Fruit fly (Drosophila melanogaster) whole organism, embryonic: ENCODE results near the gene CG11458.

Source experiments
- CG10543 ChIP-seq: fragments of 200-800 bp; sonication (Bioruptor generic); optimal IDR thresholded peaks from 3 replicates; lab custom pipeline; 2017; ENCODE audit warnings: missing biosample characterization, mild to moderate bottlenecking, missing genetic modification characterization, moderate library complexity
- CG11093 ChIP-seq: fragments of 200-800 bp; sonication (Bioruptor generic); IDR thresholded peaks from 3 replicates; pipeline ENCODE4 v1.3.6; 2022; ENCODE audit warnings: missing biosample characterization, missing genetic modification characterization
- CG12071 ChIP-seq: fragments of 200-800 bp; sonication (Bioruptor generic); optimal IDR thresholded peaks from 3 replicates; lab custom pipeline; 2018; ENCODE audit warnings: missing biosample characterization, mild to moderate bottlenecking, missing genetic modification characterization
- CG12104 ChIP-seq: fragments of 200-800 bp; sonication (Bioruptor generic); optimal IDR thresholded peaks from 3 replicates; lab custom pipeline; 2016; ENCODE audit warnings: missing biosample characterization, missing genetic modification characterization
- CG12299 ChIP-seq: fragments of 200-800 bp; sonication (Bioruptor generic); optimal IDR thresholded peaks from 2 replicates; lab custom pipeline; 2018; ENCODE audit warnings: missing biosample characterization, mild to moderate bottlenecking, missing genetic modification characterization
- CG14050 ChIP-seq: fragments of 200-800 bp; sonication (Bioruptor generic); IDR thresholded peaks from 3 replicates; pipeline ENCODE4 v1.3.6; 2022; ENCODE audit warnings: missing biosample characterization, missing genetic modification characterization
- CG14965 ChIP-seq: fragments of 200-800 bp; sonication (Bioruptor generic); optimal IDR thresholded peaks from 2 replicates; lab custom pipeline; 2016; ENCODE audit warnings: missing biosample characterization, missing genetic modification characterization, borderline replicate concordance
- CG15073 ChIP-seq: fragments of 200-800 bp; sonication (Bioruptor generic); optimal IDR thresholded peaks from 2 replicates; lab custom pipeline; 2016; ENCODE audit warnings: missing biosample characterization, missing genetic modification characterization
- CG1603 ChIP-seq: fragments of 200-800 bp; sonication (Bioruptor generic); optimal IDR thresholded peaks from 2 replicates; lab custom pipeline; 2019; ENCODE audit warnings: missing biosample characterization, mild to moderate bottlenecking, missing genetic modification characterization, moderate library complexity
- CG16863 ChIP-seq: fragments of 200-800 bp; sonication (Bioruptor generic); optimal IDR thresholded peaks from 3 replicates; lab custom pipeline; 2016; ENCODE audit warnings: missing biosample characterization, missing genetic modification characterization
- CG17359 ChIP-seq: fragments of 200-800 bp; sonication (Bioruptor generic); optimal IDR thresholded peaks from 3 replicates; lab custom pipeline; 2018; ENCODE audit warnings: missing biosample characterization, mild to moderate bottlenecking, missing genetic modification characterization, moderate library complexity
- CG1832 ChIP-seq: fragments of 200-800 bp; sonication (Bioruptor generic); optimal IDR thresholded peaks from 2 replicates; lab custom pipeline; 2017; ENCODE audit warnings: missing biosample characterization, mild to moderate bottlenecking, missing genetic modification characterization, inconsistent platforms
- CG2129 ChIP-seq: fragments of 200-800 bp; sonication (Bioruptor generic); IDR thresholded peaks from 2 replicates; pipeline ENCODE4 v1.3.6; 2022; ENCODE audit warnings: missing biosample characterization, missing genetic modification characterization; ENCODE audit not compliant: partially characterized antibody
- CG30403 ChIP-seq: fragments of 200-800 bp; sonication (Bioruptor generic); optimal IDR thresholded peaks from 3 replicates; lab custom pipeline; 2016; ENCODE audit warnings: missing biosample characterization, missing genetic modification characterization
- CG32532 ChIP-seq: fragments of 200-800 bp; sonication (Bioruptor generic); IDR thresholded peaks from 2 replicates; pipeline ENCODE4 v1.3.6; 2022; ENCODE audit warnings: missing biosample characterization, missing genetic modification characterization
- CG32772 ChIP-seq: fragments of 200-800 bp; sonication (Bioruptor generic); IDR thresholded peaks from 2 replicates; pipeline ENCODE4 v1.3.6; 2022; ENCODE audit warnings: missing biosample characterization, missing genetic modification characterization
- CG34422 ChIP-seq: fragments of 200-800 bp; sonication (Bioruptor generic); IDR thresholded peaks from 3 replicates; pipeline ENCODE4 v1.3.6; 2022; ENCODE audit warnings: missing biosample characterization, missing genetic modification characterization
- CG3726 ChIP-seq: fragments of 200-800 bp; sonication (Bioruptor generic); IDR thresholded peaks from 3 replicates; pipeline ENCODE4, ENCODE4 v1.3.6; 2022; ENCODE audit warnings: missing biosample characterization, missing genetic modification characterization
- CG5180 ChIP-seq: fragments of 200-800 bp; sonication (Bioruptor generic); optimal IDR thresholded peaks from 3 replicates; lab custom pipeline; 2017; ENCODE audit warnings: missing biosample characterization, missing genetic modification characterization, mild to moderate bottlenecking, moderate library complexity, missing genetic modification reagents
- CG8089 ChIP-seq: fragments of 200-800 bp; sonication (Bioruptor generic); optimal IDR thresholded peaks from 3 replicates; lab custom pipeline; 2016; ENCODE audit warnings: missing biosample characterization, missing genetic modification characterization
- CG8765 ChIP-seq: fragments of 200-800 bp; sonication (Bioruptor generic); IDR thresholded peaks from 2 replicates; pipeline ENCODE4 v1.3.6; 2022; ENCODE audit warnings: missing biosample characterization, missing genetic modification characterization
- CHES-1-like ChIP-seq: fragments of 200-800 bp; sonication (Bioruptor generic); optimal IDR thresholded peaks from 2 replicates; lab custom pipeline; 2016; ENCODE audit warnings: missing biosample characterization, missing genetic modification characterization
- D19B ChIP-seq: fragments of 200-800 bp; sonication (Bioruptor generic); optimal IDR thresholded peaks from 2 replicates; lab custom pipeline; 2017; ENCODE audit warnings: missing biosample characterization, mild to moderate bottlenecking, missing genetic modification characterization
- Deaf1 ChIP-seq: fragments of 200-800 bp; optimal IDR thresholded peaks from 3 replicates; lab custom pipeline; 2019; ENCODE audit warnings: missing biosample characterization, mild to moderate bottlenecking, missing genetic modification characterization, moderate library complexity
- Doc3 ChIP-seq: fragments of 200-800 bp; sonication (Bioruptor generic); IDR thresholded peaks from 3 replicates; pipeline ENCODE4 v1.3.6; 2022; ENCODE audit warnings: missing biosample characterization, missing genetic modification characterization; ENCODE audit not compliant: partially characterized antibody
- Fer3 ChIP-seq: fragments of 200-800 bp; sonication (Bioruptor generic); optimal IDR thresholded peaks from 2 replicates; lab custom pipeline; 2018; ENCODE audit warnings: missing biosample characterization, mild to moderate bottlenecking, missing genetic modification characterization, moderate library complexity
- H15 ChIP-seq: fragments of 200-800 bp; sonication (Bioruptor generic); IDR thresholded peaks from 3 replicates; pipeline ENCODE4 v1.3.6; 2022; ENCODE audit warnings: missing biosample characterization, missing genetic modification characterization
- H2.0 ChIP-seq: fragments of 200-800 bp; sonication (Bioruptor generic); IDR thresholded peaks from 2 replicates; pipeline ENCODE4 v1.3.6; 2022; ENCODE audit warnings: missing biosample characterization, missing genetic modification characterization
- Hr39 ChIP-seq: fragments of >200 bp; optimal IDR thresholded peaks from 2 replicates; lab custom pipeline; 2017
- Hsf ChIP-seq: fragments of 200-800 bp; sonication (Bioruptor generic); optimal IDR thresholded peaks from 3 replicates; lab custom pipeline; 2016; ENCODE audit warnings: missing biosample characterization, missing genetic modification characterization
- Mes4 ChIP-seq: fragments of 200-800 bp; sonication (Bioruptor generic); optimal IDR thresholded peaks from 2 replicates; lab custom pipeline; 2016; ENCODE audit warnings: missing biosample characterization, missing genetic modification characterization
- Oli ChIP-seq: fragments of 200-800 bp; sonication (Bioruptor generic); optimal IDR thresholded peaks from 2 replicates; lab custom pipeline; 2018; ENCODE audit warnings: missing biosample characterization, mild to moderate bottlenecking, missing genetic modification characterization, moderate library complexity
- PHDP ChIP-seq: fragments of 200-800 bp; sonication (Bioruptor generic); optimal IDR thresholded peaks from 3 replicates; lab custom pipeline; 2018; ENCODE audit warnings: missing biosample characterization, mild to moderate bottlenecking, missing genetic modification characterization, moderate library complexity
- Ptx1 ChIP-seq: fragments of 200-800 bp; sonication (Bioruptor generic); IDR thresholded peaks from 2 replicates; pipeline ENCODE4 v1.3.6; 2022; ENCODE audit warnings: missing biosample characterization, missing genetic modification characterization
- Rfx ChIP-seq: fragments of 200-800 bp; sonication (Bioruptor generic); IDR thresholded peaks from 2 replicates; pipeline ENCODE4 v1.3.6; 2022; ENCODE audit warnings: missing biosample characterization, missing genetic modification characterization
- Sin3A ChIP-seq: fragments of >200 bp; optimal IDR thresholded peaks from 2 replicates; lab custom pipeline; 2018
- Sox102F ChIP-seq: fragments of 200-800 bp; sonication (Bioruptor generic); optimal IDR thresholded peaks from 2 replicates; lab custom pipeline; 2018; ENCODE audit warnings: missing biosample characterization, mild to moderate bottlenecking, missing genetic modification characterization, moderate library complexity
- Xbp1 ChIP-seq: fragments of 200-800 bp; sonication (Bioruptor generic); optimal IDR thresholded peaks from 3 replicates; lab custom pipeline; 2016; ENCODE audit warnings: missing biosample characterization, mild to moderate bottlenecking, missing genetic modification characterization
- amos ChIP-seq: fragments of 200-800 bp; sonication (Bioruptor generic); IDR thresholded peaks from 2 replicates; pipeline ENCODE4 v1.3.6; 2022; ENCODE audit warnings: missing biosample characterization, missing genetic modification characterization; ENCODE audit not compliant: partially characterized antibody
- az2 ChIP-seq: fragments of 200-800 bp; sonication (Bioruptor generic); optimal IDR thresholded peaks from 3 replicates; lab custom pipeline; 2016; ENCODE audit warnings: missing biosample characterization, missing genetic modification characterization
- bsh ChIP-seq, 2 experiments: fragments of 200-800 bp; sonication (Bioruptor generic); optimal IDR thresholded peaks; 2 replicates each; lab custom pipeline; 2017 to 2018; ENCODE audit warnings: mild to moderate bottlenecking in 2 of 2, missing biosample characterization in 2 of 2, missing genetic modification characterization in 2 of 2, moderate library complexity in 1 of 2
- cad ChIP-seq: fragments of >200 bp; optimal IDR thresholded peaks from 2 replicates; lab custom pipeline; 2017; ENCODE audit warnings: missing biosample characterization, missing genetic modification characterization
- corto ChIP-seq: fragments of 200-800 bp; sonication (Bioruptor generic); optimal IDR thresholded peaks from 2 replicates; lab custom pipeline; 2016; ENCODE audit warnings: missing biosample characterization, mild to moderate bottlenecking, missing genetic modification characterization, moderate library complexity
- crc ChIP-seq: fragments of 200-800 bp; sonication (Bioruptor generic); optimal IDR thresholded peaks from 2 replicates; lab custom pipeline; 2016; ENCODE audit warnings: missing biosample characterization, missing genetic modification characterization
- grau ChIP-seq: fragments of 200-800 bp; optimal IDR thresholded peaks from 3 replicates; lab custom pipeline; 2019; ENCODE audit warnings: missing biosample characterization, mild to moderate bottlenecking, missing genetic modification characterization, moderate library complexity
- inv ChIP-seq: fragments of 200-800 bp; sonication (Bioruptor generic); IDR thresholded peaks from 2 replicates; pipeline ENCODE4 v1.3.6; 2022; ENCODE audit warnings: missing biosample characterization, missing genetic modification characterization; ENCODE audit not compliant: partially characterized antibody
- nmo ChIP-seq: fragments of 200-800 bp; sonication (Bioruptor generic); optimal IDR thresholded peaks from 2 replicates; lab custom pipeline; 2018; ENCODE audit warnings: missing biosample characterization, mild to moderate bottlenecking, missing genetic modification characterization, moderate library complexity
- rib ChIP-seq: fragments of 200-800 bp; sonication (Bioruptor generic); IDR thresholded peaks from 2 replicates; pipeline ENCODE4 v1.3.6; 2022; ENCODE audit warnings: missing biosample characterization, missing genetic modification characterization
- seq ChIP-seq: fragments of 200-800 bp; sonication (Bioruptor generic); IDR thresholded peaks from 2 replicates; pipeline ENCODE4 v1.3.6; 2022; ENCODE audit warnings: missing biosample characterization, missing genetic modification characterization
- sob ChIP-seq: fragments of 200-800 bp; sonication (Bioruptor generic); IDR thresholded peaks from 2 replicates; pipeline ENCODE4 v1.3.6; 2022; ENCODE audit warnings: missing biosample characterization, missing genetic modification characterization
- unpg ChIP-seq: fragments of 200-800 bp; sonication (Bioruptor generic); optimal IDR thresholded peaks from 3 replicates; lab custom pipeline; 2018; ENCODE audit warnings: missing biosample characterization, mild to moderate bottlenecking, missing genetic modification characterization, moderate library complexity

The CG11458 gene

dm6 chr3L:20923030-20923591 is 17.5 kb downstream of the CG11458 start (continued):
- TF ChIP-seq crc (GFP tag; lab: Kevin White, UChicago) (no peak), Mes4 (peak; percentile 45), Doc3 (no peak), unpg (GFP tag; lab: Kevin White, UChicago) (peak; percentile 53), CG15073 (GFP tag; lab: Kevin White, UChicago) (no peak), sob (GFP tag; lab: Robert Waterston, UW) (no peak), Ptx1 (GFP tag; lab: Robert Waterston, UW) (0 out of 2 replicates have a peak, but pooled peaks have one; percentile 27), bsh (GFP tag; optimal IDR thresholded peaks at IDR 0.05; lab: Kevin White, UChicago) (peak; percentile 76 to 83), cad (no peak), amos (GFP tag; lab: Robert Waterston, UW) (no peak), CG3726 (0 out of 3 replicates have a peak, but pooled peaks have one; percentile 17), CG1832 (GFP tag; lab: Kevin White, UChicago) (no peak), CG16863 (GFP tag; lab: Kevin White, UChicago) (peak; percentile 6), Hr39 (no peak), nmo (GFP tag; lab: Kevin White, UChicago) (peak; percentile 70), CG30403 (GFP tag; lab: Kevin White, UChicago) (peak; percentile 15), CG14965 (GFP tag; lab: Kevin White, UChicago) (no peak), az2 (GFP tag; lab: Kevin White, UChicago) (peak; percentile 60), CG32772 (GFP tag; lab: Robert Waterston, UW) (peak; percentile 46; the same call in 1 of the 2 replicates), seq (GFP tag; lab: Robert Waterston, UW) (no peak), CHES-1-like (GFP tag; lab: Kevin White, UChicago) (no peak), CG11093 (GFP tag; lab: Robert Waterston, UW) (no peak), grau (peak; percentile 51), PHDP (tag; lab: Kevin White, UChicago) (peak; percentile 32), Rfx (no peak), CG14050 (no peak), CG8765 (GFP tag; lab: Robert Waterston, UW) (peak; percentile 23; the same call in 1 of the 2 replicates), CG5180 (GFP tag; lab: Kevin White, UChicago) (no peak), CG34422 (GFP tag; lab: Robert Waterston, UW) (no peak), CG12071 (GFP tag; lab: Kevin White, UChicago) (no peak), inv (GFP tag; lab: Robert Waterston, UW) (no peak), Xbp1 (GFP tag; lab: Kevin White, UChicago) (peak; percentile 51), CG2129 (GFP tag; lab: Robert Waterston, UW) (no peak), CG12299 (tag; lab: Kevin White, UChicago) (no peak), CG10543 (GFP tag; lab: Kevin White, UChicago) (no peak), corto (no peak), Deaf1 (tag; lab: Kevin White, UChicago) (no peak), Fer3 (no peak), H15 (GFP tag; lab: Robert Waterston, UW) (no peak), CG32532 (GFP tag; lab: Robert Waterston, UW) (no peak), CG8089 (no peak), Sox102F (GFP tag; lab: Kevin White, UChicago) (peak; percentile 71), CG1603 (tag; lab: Kevin White, UChicago) (peak; percentile 55), CG17359 (tag; lab: Kevin White, UChicago) (peak; percentile 63), H2.0 (GFP tag; lab: Robert Waterston, UW) (no peak), Oli (tag; lab: Kevin White, UChicago) (peak; percentile 60), Hsf (peak; percentile 52), Sin3A (lab: Kevin White, UChicago) (no peak), rib (GFP tag; lab: Robert Waterston, UW) (no peak), CG12104 (GFP tag; lab: Kevin White, UChicago) (peak; percentile 38), D19B (GFP tag; lab: Kevin White, UChicago) (peak; percentile 65)
